Fruit fly (Drosophila melanogaster) whole organism, embryonic: ENCODE results near the gene lectin-29Ca.

Source experiments
- Bgb ChIP-seq: fragments of 200-800 bp; sonication (Bioruptor generic); IDR thresholded peaks from 2 replicates; pipeline ENCODE4 v1.3.6; 2022; ENCODE audit warnings: missing biosample characterization, missing genetic modification characterization; ENCODE audit not compliant: partially characterized antibody
- CG10543 ChIP-seq: fragments of 200-800 bp; sonication (Bioruptor generic); optimal IDR thresholded peaks from 3 replicates; lab custom pipeline; 2017; ENCODE audit warnings: missing biosample characterization, mild to moderate bottlenecking, missing genetic modification characterization, moderate library complexity
- CG11504 ChIP-seq: fragments of 200-800 bp; sonication (Bioruptor generic); optimal IDR thresholded peaks from 3 replicates; lab custom pipeline; 2019; ENCODE audit warnings: missing biosample characterization, mild to moderate bottlenecking, missing genetic modification characterization, moderate library complexity
- CG11695 ChIP-seq: fragments of 200-800 bp; sonication (Bioruptor generic); IDR thresholded peaks from 3 replicates; pipeline ENCODE4 v1.3.6; 2022; ENCODE audit warnings: missing biosample characterization, missing genetic modification characterization
- CG13287 ChIP-seq: fragments of 200-800 bp; sonication (Bioruptor generic); IDR thresholded peaks from 2 replicates; pipeline ENCODE4 v1.3.6; 2022; ENCODE audit warnings: missing biosample characterization, missing genetic modification characterization; ENCODE audit not compliant: partially characterized antibody
- CG14014 ChIP-seq: fragments of 200-800 bp; sonication (Bioruptor generic); IDR thresholded peaks from 2 replicates; pipeline ENCODE4 v1.3.6; 2022; ENCODE audit warnings: missing biosample characterization, missing genetic modification characterization
- CG14710 ChIP-seq: fragments of 200-800 bp; sonication (Bioruptor generic); optimal IDR thresholded peaks from 3 replicates; lab custom pipeline; 2019; ENCODE audit warnings: missing biosample characterization, mild to moderate bottlenecking, missing genetic modification characterization, moderate library complexity
- CG14860 ChIP-seq: fragments of 200-800 bp; sonication (Bioruptor generic); IDR thresholded peaks from 3 replicates; pipeline ENCODE4 v1.3.6; 2022; ENCODE audit warnings: missing biosample characterization, missing genetic modification characterization; ENCODE audit not compliant: partially characterized antibody
- CG15514 ChIP-seq: fragments of 200-800 bp; sonication (Bioruptor generic); optimal IDR thresholded peaks from 3 replicates; lab custom pipeline; 2017; ENCODE audit warnings: missing biosample characterization, missing genetic modification characterization, mild to moderate bottlenecking, moderate library complexity, missing genetic modification reagents
- CG16813 ChIP-seq: fragments of 200-800 bp; sonication (Bioruptor generic); IDR thresholded peaks from 3 replicates; pipeline ENCODE4 v1.3.6; 2022; ENCODE audit warnings: missing biosample characterization, missing genetic modification characterization; ENCODE audit not compliant: partially characterized antibody
- CG16815 ChIP-seq: fragments of 200-800 bp; sonication (Bioruptor generic); optimal IDR thresholded peaks from 3 replicates; lab custom pipeline; 2017; ENCODE audit warnings: missing biosample characterization, mild to moderate bottlenecking, missing genetic modification characterization
- CG17829 ChIP-seq: fragments of 200-800 bp; optimal IDR thresholded peaks from 2 replicates; lab custom pipeline; 2019; ENCODE audit warnings: missing biosample characterization, mild to moderate bottlenecking, missing genetic modification characterization, moderate library complexity
- CG2116 ChIP-seq: fragments of 200-800 bp; sonication (Bioruptor generic); optimal IDR thresholded peaks from 3 replicates; lab custom pipeline; 2018; ENCODE audit warnings: missing biosample characterization, mild to moderate bottlenecking, missing genetic modification characterization
- CG2129 ChIP-seq: fragments of 200-800 bp; sonication (Bioruptor generic); IDR thresholded peaks from 2 replicates; pipeline ENCODE4 v1.3.6; 2022; ENCODE audit warnings: missing biosample characterization, missing genetic modification characterization; ENCODE audit not compliant: partially characterized antibody
- CG34224 ChIP-seq: fragments of 200-800 bp; sonication (Bioruptor generic); IDR thresholded peaks from 3 replicates; pipeline ENCODE4 v1.3.6; 2022; ENCODE audit warnings: missing biosample characterization, missing genetic modification characterization; ENCODE audit not compliant: partially characterized antibody
- CG4617 ChIP-seq: fragments of 200-800 bp; sonication (Bioruptor generic); optimal IDR thresholded peaks from 3 replicates; lab custom pipeline; 2016; ENCODE audit warnings: missing biosample characterization, missing genetic modification characterization, borderline replicate concordance
- CG6791 ChIP-seq: fragments of 200-800 bp; sonication (Bioruptor generic); IDR thresholded peaks from 3 replicates; pipeline ENCODE4 v1.3.6; 2022; ENCODE audit warnings: missing biosample characterization, missing genetic modification characterization; ENCODE audit not compliant: partially characterized antibody
- Dll ChIP-seq: fragments of 200-800 bp; sonication (Bioruptor generic); IDR thresholded peaks from 4 replicates; pipeline ENCODE4 v1.3.6; 2022; ENCODE audit warnings: missing biosample characterization, missing genetic modification characterization; ENCODE audit not compliant: partially characterized antibody
- Dp ChIP-seq: fragments of 200-800 bp; sonication (Bioruptor generic); optimal IDR thresholded peaks from 2 replicates; lab custom pipeline; 2018; ENCODE audit warnings: missing biosample characterization, mild to moderate bottlenecking, missing genetic modification characterization, moderate library complexity
- E2f2 ChIP-seq: fragments of 200-800 bp; sonication (Bioruptor generic); IDR thresholded peaks from 2 replicates; pipeline ENCODE4 v1.3.6; 2022; ENCODE audit warnings: missing biosample characterization, missing genetic modification characterization
- Ets97D ChIP-seq: fragments of 200-800 bp; sonication (Bioruptor generic); optimal IDR thresholded peaks from 3 replicates; lab custom pipeline; 2016; ENCODE audit warnings: missing biosample characterization, missing genetic modification characterization
- MBD-R2 ChIP-seq: fragments of 200-800 bp; sonication (Bioruptor generic); IDR thresholded peaks from 2 replicates; pipeline ENCODE4 v1.3.6; 2022; ENCODE audit warnings: missing biosample characterization, missing genetic modification characterization
- MESR4 ChIP-seq: fragments of 200-800 bp; sonication (Bioruptor generic); optimal IDR thresholded peaks from 2 replicates; lab custom pipeline; 2018; ENCODE audit warnings: missing biosample characterization, mild to moderate bottlenecking, missing genetic modification characterization, moderate library complexity
- Opbp ChIP-seq: fragments of 200-800 bp; sonication (Bioruptor generic); IDR thresholded peaks from 3 replicates; pipeline ENCODE4 v1.3.6; 2022; ENCODE audit warnings: missing biosample characterization, missing genetic modification characterization; ENCODE audit not compliant: partially characterized antibody
- Optix ChIP-seq: fragments of 200-800 bp; sonication (Bioruptor generic); IDR thresholded peaks from 3 replicates; pipeline ENCODE4 v1.3.6; 2022; ENCODE audit warnings: missing biosample characterization, missing genetic modification characterization
- Ravus ChIP-seq: fragments of 200-800 bp; sonication (Bioruptor generic); IDR thresholded peaks from 2 replicates; pipeline ENCODE4 v1.3.6; 2022; ENCODE audit warnings: missing biosample characterization, missing genetic modification characterization
- Sin3A ChIP-seq: fragments of >200 bp; optimal IDR thresholded peaks from 2 replicates; lab custom pipeline; 2018
- amos ChIP-seq: fragments of 200-800 bp; sonication (Bioruptor generic); IDR thresholded peaks from 2 replicates; pipeline ENCODE4 v1.3.6; 2022; ENCODE audit warnings: missing biosample characterization, missing genetic modification characterization; ENCODE audit not compliant: partially characterized antibody
- cad ChIP-seq: fragments of >200 bp; optimal IDR thresholded peaks from 2 replicates; lab custom pipeline; 2017; ENCODE audit warnings: missing biosample characterization, missing genetic modification characterization
- cato ChIP-seq: fragments of 200-800 bp; sonication (Bioruptor generic); optimal IDR thresholded peaks from 2 replicates; lab custom pipeline; 2016; ENCODE audit warnings: missing biosample characterization, missing genetic modification characterization, borderline replicate concordance
- crp ChIP-seq, 2 experiments: fragments of 200-800 bp; sonication (Bioruptor generic); optimal IDR thresholded peaks; 2 replicates in 1 of 2; 3 replicates in 1 of 2; lab custom pipeline; 2017; ENCODE audit warnings: missing biosample characterization in 2 of 2, missing genetic modification characterization in 2 of 2, mild to moderate bottlenecking in 1 of 2, moderate library complexity in 1 of 2
- dpn ChIP-seq, 2 experiments: fragments of 200-800 bp; sonication (Bioruptor generic); optimal IDR thresholded peaks; 3 replicates each; lab custom pipeline; 2016; ENCODE audit warnings: missing biosample characterization in 2 of 2, missing genetic modification characterization in 2 of 2
- exex ChIP-seq: fragments of 200-800 bp; sonication (Bioruptor generic); optimal IDR thresholded peaks from 4 replicates; lab custom pipeline; 2018; ENCODE audit warnings: missing biosample characterization, mild to moderate bottlenecking, missing genetic modification characterization, moderate library complexity
- grau ChIP-seq: fragments of 200-800 bp; optimal IDR thresholded peaks from 3 replicates; lab custom pipeline; 2019; ENCODE audit warnings: missing biosample characterization, mild to moderate bottlenecking, missing genetic modification characterization, moderate library complexity
- kay ChIP-seq: fragments of 200-800 bp; sonication (Bioruptor generic); optimal IDR thresholded peaks from 2 replicates; lab custom pipeline; 2016; ENCODE audit warnings: missing biosample characterization, missing genetic modification characterization
- knrl ChIP-seq: fragments of 200-800 bp; sonication (Bioruptor generic); IDR thresholded peaks from 3 replicates; pipeline ENCODE4 v1.3.6; 2022; ENCODE audit warnings: missing biosample characterization, missing genetic modification characterization; ENCODE audit not compliant: partially characterized antibody
- mirr ChIP-seq: fragments of 200-800 bp; sonication (Bioruptor generic); optimal IDR thresholded peaks from 3 replicates; lab custom pipeline; 2018; ENCODE audit warnings: missing biosample characterization, mild to moderate bottlenecking, missing genetic modification characterization
- nerfin-2 ChIP-seq: fragments of 200-800 bp; sonication (Bioruptor generic); IDR thresholded peaks from 2 replicates; pipeline ENCODE4 v1.3.6; 2022; ENCODE audit warnings: missing biosample characterization, missing genetic modification characterization; ENCODE audit not compliant: partially characterized antibody
- pita ChIP-seq: fragments of 200-800 bp; sonication (Bioruptor generic); optimal IDR thresholded peaks from 2 replicates; lab custom pipeline; 2017; ENCODE audit warnings: missing biosample characterization, mild to moderate bottlenecking, missing genetic modification characterization
- pzg ChIP-seq: fragments of 200-800 bp; sonication (Bioruptor generic); optimal IDR thresholded peaks from 3 replicates; lab custom pipeline; 2018; ENCODE audit warnings: missing biosample characterization, mild to moderate bottlenecking, missing genetic modification characterization, moderate library complexity
- row ChIP-seq: fragments of 200-800 bp; sonication (Bioruptor generic); IDR thresholded peaks from 3 replicates; pipeline ENCODE4 v1.3.6; 2022; ENCODE audit warnings: missing biosample characterization, missing genetic modification characterization
- run ChIP-seq: fragments of 200-800 bp; sonication (Bioruptor generic); optimal IDR thresholded peaks from 3 replicates; lab custom pipeline; 2018; ENCODE audit warnings: missing biosample characterization, mild to moderate bottlenecking, missing genetic modification characterization
- sna ChIP-seq: fragments of 200-800 bp; sonication (Bioruptor generic); IDR thresholded peaks from 2 replicates; pipeline ENCODE4 v1.3.6; 2022; ENCODE audit warnings: missing biosample characterization, missing genetic modification characterization; ENCODE audit not compliant: partially characterized antibody
- stwl ChIP-seq: fragments of 200-800 bp; sonication (Bioruptor generic); optimal IDR thresholded peaks from 3 replicates; lab custom pipeline; 2018; ENCODE audit warnings: missing biosample characterization, mild to moderate bottlenecking, missing genetic modification characterization, moderate library complexity
- tna ChIP-seq: fragments of 200-800 bp; sonication (Bioruptor generic); IDR thresholded peaks from 2 replicates; pipeline ENCODE4 v1.3.6; 2022; ENCODE audit warnings: missing biosample characterization, missing genetic modification characterization; ENCODE audit not compliant: partially characterized antibody
- vnd ChIP-seq: fragments of 200-800 bp; sonication (Bioruptor generic); IDR thresholded peaks from 3 replicates; pipeline ENCODE4 v1.3.6; 2022; ENCODE audit warnings: missing biosample characterization, missing genetic modification characterization; ENCODE audit not compliant: partially characterized antibody
- vvl ChIP-seq: fragments of 200-800 bp; sonication (Bioruptor generic); IDR thresholded peaks from 2 replicates; pipeline ENCODE4 v1.3.6; 2022; ENCODE audit warnings: missing biosample characterization, missing genetic modification characterization
- zen2 ChIP-seq: fragments of 200-800 bp; sonication (Bioruptor generic); IDR thresholded peaks from 3 replicates; pipeline ENCODE4 v1.3.6; 2022; ENCODE audit warnings: missing biosample characterization, missing genetic modification characterization; ENCODE audit not compliant: partially characterized antibody

lectin-29Ca gene

DNA sequence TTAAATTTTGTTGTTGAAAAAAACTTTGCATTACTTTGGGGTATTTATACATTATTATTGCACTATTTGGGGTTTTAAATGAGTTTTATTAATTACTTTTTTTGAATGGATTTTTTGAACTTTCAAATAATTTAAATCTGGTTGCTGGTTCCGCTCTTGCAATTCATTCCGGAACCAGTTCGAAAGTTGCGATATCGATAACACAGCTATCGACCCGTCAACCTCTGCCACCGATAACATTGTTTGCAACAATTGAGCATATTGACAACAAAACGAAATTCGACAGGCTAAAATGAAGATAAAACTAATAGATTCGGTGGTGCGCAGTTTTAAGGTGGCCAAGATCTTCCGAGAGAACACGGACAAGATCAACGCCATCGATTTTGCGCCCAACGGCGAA is 19.8 kb downstream of the lectin-29Ca start, which contains the start of gene Wdr82 (continued):
- no peak for TF ChIP-seq pita (GFP tag; lab: Kevin White, UChicago)
- 0 out of 2 replicates have a peak, but pooled peaks have one; percentile 12 for TF ChIP-seq vvl (GFP tag; lab: Robert Waterston, UW)
- no peak for TF ChIP-seq kay (GFP tag; lab: Kevin White, UChicago)
- peak in 1 of 2 experiments; percentile 8 for TF ChIP-seq crp (GFP tag; optimal IDR thresholded peaks at IDR 0.05; lab: Kevin White, UChicago)
- TF ChIP-seq CG14710 (tag; lab: Kevin White, UChicago), result peak; percentile 28
- TF ChIP-seq Optix, result no peak
- no peak for TF ChIP-seq run (tag; lab: Kevin White, UChicago)
- peak; percentile 3 for TF ChIP-seq grau (tag; lab: Kevin White, UChicago)
- TF ChIP-seq CG16815 (GFP tag; lab: Kevin White, UChicago), result no peak
- peak; percentile 100 for TF ChIP-seq CG15514 (GFP tag; lab: Kevin White, UChicago)
- TF ChIP-seq mirr, result no peak
- TF ChIP-seq nerfin-2 (GFP tag; lab: Robert Waterston, UW), result peak; percentile 76; the same call in 1 of the 2 replicates
- peak; percentile 62 for TF ChIP-seq CG14860 (GFP tag; lab: Robert Waterston, UW)
- TF ChIP-seq exex (tag; lab: Kevin White, UChicago), result peak; percentile 7
- TF ChIP-seq amos (GFP tag; lab: Robert Waterston, UW), result peak; percentile 77
- peak; percentile 73 for TF ChIP-seq sna
- TF ChIP-seq Ravus, result no peak
- peak; percentile 69 for TF ChIP-seq CG16813 (GFP tag; lab: Robert Waterston, UW)
- no peak for TF ChIP-seq dpn (GFP tag; optimal IDR thresholded peaks at IDR 0.05; lab: Kevin White, UChicago)
- no peak for TF ChIP-seq CG10543 (GFP tag; lab: Kevin White, UChicago)
- TF ChIP-seq cato, result no peak
- peak; percentile 85 for TF ChIP-seq CG13287
- TF ChIP-seq tna (GFP tag; lab: Robert Waterston, UW), result peak; percentile 83
- TF ChIP-seq Ets97D (GFP tag; lab: Kevin White, UChicago), result peak; percentile 7
- no peak for TF ChIP-seq CG11695
- TF ChIP-seq CG4617, result peak; percentile 6
- peak; percentile 84 for TF ChIP-seq Dp
- TF ChIP-seq cad, result no peak
- TF ChIP-seq CG6791 (GFP tag; lab: Robert Waterston, UW), result peak; percentile 81
- peak; percentile 88 for TF ChIP-seq E2f2
- peak; percentile 71; the same call in 2 of the 3 replicates for TF ChIP-seq Opbp (GFP tag; lab: Robert Waterston, UW)
- peak; percentile 77 for TF ChIP-seq CG11504
- TF ChIP-seq CG2129, result peak; percentile 55; the same call in 1 of the 2 replicates
- peak; percentile 41; the same call in 1 of the 3 replicates for TF ChIP-seq row (GFP tag; lab: Robert Waterston, UW)
- TF ChIP-seq CG2116 (GFP tag; lab: Kevin White, UChicago), result peak; percentile 61
- peak; percentile 77 for TF ChIP-seq Dll (GFP tag; lab: Robert Waterston, UW)
- peak; percentile 84 for TF ChIP-seq zen2 (GFP tag; lab: Robert Waterston, UW)
- TF ChIP-seq stwl (tag; lab: Kevin White, UChicago), result peak; percentile 86
- TF ChIP-seq Bgb (GFP tag; lab: Robert Waterston, UW), result peak; percentile 68; the same call in 1 of the 2 replicates
- no peak for TF ChIP-seq CG14014
- TF ChIP-seq Sin3A (lab: Kevin White, UChicago), result peak; percentile 5
- peak; percentile 65 for TF ChIP-seq pzg (GFP tag; lab: Kevin White, UChicago)
- peak; percentile 93 for TF ChIP-seq CG34224 (GFP tag; lab: Robert Waterston, UW)
- TF ChIP-seq knrl, result peak; percentile 55; the same call in 2 of the 3 replicates
- TF ChIP-seq MESR4 (GFP tag; lab: Kevin White, UChicago), result peak; percentile 71
- peak; percentile 77 for TF ChIP-seq MBD-R2
- peak; percentile 65 for TF ChIP-seq vnd (GFP tag; lab: Robert Waterston, UW)
- TF ChIP-seq CG17829 (tag; lab: Kevin White, UChicago), result peak; percentile 31
